Worm (Caenorhabditis elegans) whole organism, L4 larva: ENCODE measurements around the gene C48B4.13.

ENCODE experiments used
- daf-8 ChIP-seq: fragments of 200-800 bp; sonication (Bioruptor generic); IDR thresholded peaks from 2 replicates; pipeline ENCODE4 v1.3.6; 2022; ENCODE audit warnings: missing genetic modification characterization, missing compliant biosample characterization
- dpl-1 ChIP-seq: fragments of 150-350 bp; optimal IDR thresholded peaks from 2 replicates; lab custom pipeline; 2014; ENCODE audit warnings: missing biosample characterization, missing genetic modification reagents, missing genetic modification characterization
- lin-15B ChIP-seq: fragments of 150-350 bp; sonication (generic microtip); optimal IDR thresholded peaks from 3 replicates; lab custom pipeline; 2014; ENCODE audit warnings: missing biosample characterization, missing genetic modification characterization

ce11 chrIII:9542280-9542679 is 26.3 kb upstream of the C48B4.13 start, which contains the start of gene mut-7:
- TF ChIP-seq dpl-1 (GFP tag; lab: Kevin White, UChicago) (no peak), lin-15B (tag; lab: Kevin White, UChicago) (no peak), daf-8 (no peak)
